Worm (Caenorhabditis elegans) whole organism, L3 larva: ENCODE data around the gene Y51H4A.1.

Experiments
- R02D3.7 ChIP-seq: fragments of 150-350 bp; optimal IDR thresholded peaks from 2 replicates; lab custom pipeline; 2014; ENCODE audit warnings: missing biosample characterization, missing genetic modification characterization
- ZK546.5 ChIP-seq: sonication (generic microtip); optimal IDR thresholded peaks from 2 replicates; lab custom pipeline; 2017; ENCODE audit warnings: missing biosample characterization, missing genetic modification characterization
- aly-2 ChIP-seq: fragments of 150-350 bp; optimal IDR thresholded peaks from 2 replicates; lab custom pipeline; 2014; ENCODE audit warnings: missing biosample characterization, missing genetic modification characterization
- ceh-16 ChIP-seq: sonication (generic microtip); optimal IDR thresholded peaks from 2 replicates; lab custom pipeline; 2017; ENCODE audit warnings: missing biosample characterization, missing genetic modification characterization
- ceh-28 ChIP-seq: fragments of 150-350 bp; optimal IDR thresholded peaks from 2 replicates; lab custom pipeline; 2014; ENCODE audit warnings: missing biosample characterization, missing genetic modification reagents, missing genetic modification characterization
- ceh-82 ChIP-seq: fragments of 150-350 bp; optimal IDR thresholded peaks from 2 replicates; lab custom pipeline; 2014; ENCODE audit warnings: missing biosample characterization, missing genetic modification characterization
- daf-12 ChIP-seq: fragments of 150-350 bp; optimal IDR thresholded peaks from 2 replicates; lab custom pipeline; 2014; ENCODE audit warnings: missing biosample characterization, missing genetic modification reagents, missing genetic modification characterization
- egl-27 ChIP-seq: sonication (generic microtip); optimal IDR thresholded peaks from 4 replicates; lab custom pipeline; 2017; ENCODE audit warnings: missing biosample characterization, missing genetic modification reagents, missing genetic modification characterization
- egl-5 ChIP-seq: fragments of 150-350 bp; optimal IDR thresholded peaks from 2 replicates; lab custom pipeline; 2017; ENCODE audit warnings: missing biosample characterization, missing genetic modification reagents, missing genetic modification characterization, inconsistent platforms
- elt-1 ChIP-seq: fragments of 150-350 bp; optimal IDR thresholded peaks from 2 replicates; lab custom pipeline; 2014; ENCODE audit warnings: missing biosample characterization, missing genetic modification characterization
- elt-2 ChIP-seq: sonication (generic microtip); optimal IDR thresholded peaks from 2 replicates; lab custom pipeline; 2016; ENCODE audit warnings: missing genetic modification reagents, mild to moderate bottlenecking, missing genetic modification characterization, missing compliant biosample characterization
- elt-3 ChIP-seq, 3 experiments: fragments of 150-350 bp in 1 of 3; sonication (generic microtip) in 2 of 3; optimal IDR thresholded peaks; 2 replicates in 2 of 3; 4 replicates in 1 of 3; lab custom pipeline; 2014 to 2017; ENCODE audit warnings: missing biosample characterization in 3 of 3, missing genetic modification characterization in 3 of 3
- eor-1 ChIP-seq, 2 experiments: fragments of 150-350 bp; optimal IDR thresholded peaks; 2 replicates each; lab custom pipeline; 2014 to 2018; ENCODE audit warnings: missing biosample characterization in 2 of 2, missing genetic modification characterization in 2 of 2
- fkh-10 ChIP-seq: sonication (generic microtip); optimal IDR thresholded peaks from 2 replicates; lab custom pipeline; 2017; ENCODE audit warnings: missing biosample characterization, missing genetic modification reagents, missing genetic modification characterization
- fkh-2 ChIP-seq: fragments of 150-350 bp; optimal IDR thresholded peaks from 2 replicates; lab custom pipeline; 2014; ENCODE audit warnings: missing biosample characterization, missing genetic modification reagents, missing genetic modification characterization
- fos-1 ChIP-seq: fragments of 150-350 bp; optimal IDR thresholded peaks from 2 replicates; lab custom pipeline; 2014; ENCODE audit warnings: missing biosample characterization, missing genetic modification characterization
- hmg-11 ChIP-seq: sonication (generic microtip); optimal IDR thresholded peaks from 2 replicates; lab custom pipeline; 2016; ENCODE audit warnings: missing genetic modification characterization, missing compliant biosample characterization
- jun-1 ChIP-seq: fragments of 150-350 bp; optimal IDR thresholded peaks from 2 replicates; lab custom pipeline; 2014; ENCODE audit warnings: missing biosample characterization, missing genetic modification reagents, missing genetic modification characterization
- lin-15B ChIP-seq: fragments of 150-350 bp; optimal IDR thresholded peaks from 2 replicates; lab custom pipeline; 2014; ENCODE audit warnings: missing biosample characterization, missing genetic modification characterization
- lin-39 ChIP-seq: fragments of 150-350 bp; optimal IDR thresholded peaks from 2 replicates; lab custom pipeline; 2018; ENCODE audit warnings: missing biosample characterization, missing genetic modification reagents, missing genetic modification characterization
- lsy-12 ChIP-seq: sonication (generic microtip); optimal IDR thresholded peaks from 2 replicates; lab custom pipeline; 2016; ENCODE audit warnings: mild to moderate bottlenecking, missing genetic modification characterization, missing compliant biosample characterization
- mdl-1 ChIP-seq: fragments of 150-350 bp; optimal IDR thresholded peaks from 2 replicates; lab custom pipeline; 2014; ENCODE audit warnings: missing biosample characterization, missing genetic modification characterization
- mml-1 ChIP-seq: fragments of 150-350 bp; sonication (generic microtip); optimal IDR thresholded peaks from 3 replicates; lab custom pipeline; 2014; ENCODE audit warnings: missing biosample characterization, missing genetic modification characterization
- nfya-1 ChIP-seq: sonication (generic microtip); optimal IDR thresholded peaks from 2 replicates; lab custom pipeline; 2017; ENCODE audit warnings: missing genetic modification characterization, mild to moderate bottlenecking, missing compliant biosample characterization, antibody characterized with exemption, moderate library complexity; ENCODE audit not compliant: insufficient read depth
- nhr-12 ChIP-seq: fragments of 150-350 bp; optimal IDR thresholded peaks from 2 replicates; lab custom pipeline; 2014; ENCODE audit warnings: missing biosample characterization, missing genetic modification characterization
- nhr-23 ChIP-seq: fragments of 150-350 bp; optimal IDR thresholded peaks from 2 replicates; lab custom pipeline; 2014; ENCODE audit warnings: missing biosample characterization, missing genetic modification reagents, missing genetic modification characterization
- nhr-25 ChIP-seq: sonication (generic microtip); optimal IDR thresholded peaks from 2 replicates; lab custom pipeline; 2017; ENCODE audit warnings: missing biosample characterization, missing genetic modification characterization
- nhr-28 ChIP-seq: fragments of 150-350 bp; optimal IDR thresholded peaks from 2 replicates; lab custom pipeline; 2014; ENCODE audit warnings: missing biosample characterization, missing genetic modification characterization
- nhr-43 ChIP-seq: sonication (generic microtip); optimal IDR thresholded peaks from 2 replicates; lab custom pipeline; 2016; ENCODE audit warnings: mild to moderate bottlenecking, missing genetic modification characterization, missing compliant biosample characterization; ENCODE audit not compliant: poor library complexity, severe bottlenecking
- nhr-76 ChIP-seq: fragments of 150-350 bp; sonication (generic microtip); optimal IDR thresholded peaks from 5 replicates; lab custom pipeline; 2014; ENCODE audit warnings: missing biosample characterization, missing genetic modification characterization
- nhr-77 ChIP-seq: fragments of 150-350 bp; optimal IDR thresholded peaks from 2 replicates; lab custom pipeline; 2014; ENCODE audit warnings: missing biosample characterization, missing genetic modification characterization
- pha-4 ChIP-seq: fragments of 150-350 bp; optimal IDR thresholded peaks from 2 replicates; lab custom pipeline; 2014; ENCODE audit warnings: missing biosample characterization, missing genetic modification reagents, missing genetic modification characterization
- pqm-1 ChIP-seq: fragments of 150-350 bp; optimal IDR thresholded peaks from 2 replicates; lab custom pipeline; 2017; ENCODE audit warnings: missing biosample characterization, missing genetic modification characterization, inconsistent platforms
- sea-2 ChIP-seq: fragments of 150-350 bp; sonication (generic microtip); optimal IDR thresholded peaks from 4 replicates; lab custom pipeline; 2014; ENCODE audit warnings: missing biosample characterization, missing genetic modification reagents, missing genetic modification characterization
- skn-1 ChIP-seq: fragments of 150-350 bp; optimal IDR thresholded peaks from 2 replicates; lab custom pipeline; 2014; ENCODE audit warnings: missing biosample characterization, missing genetic modification characterization
- snpc-4 ChIP-seq: fragments of 150-350 bp; optimal IDR thresholded peaks from 2 replicates; lab custom pipeline; 2014; ENCODE audit warnings: missing biosample characterization, missing genetic modification characterization
- tbx-2 ChIP-seq: sonication (generic microtip); optimal IDR thresholded peaks from 2 replicates; lab custom pipeline; 2016; ENCODE audit warnings: mild to moderate bottlenecking, missing genetic modification characterization, missing compliant biosample characterization
- unc-39 ChIP-seq: sonication (generic microtip); optimal IDR thresholded peaks from 4 replicates; lab custom pipeline; 2017; ENCODE audit warnings: missing biosample characterization, missing genetic modification characterization
- unc-62 ChIP-seq: fragments of 150-350 bp; sonication (generic microtip); optimal IDR thresholded peaks from 4 replicates; lab custom pipeline; 2014; ENCODE audit warnings: missing biosample characterization, missing genetic modification reagents, missing genetic modification characterization
- ztf-11 ChIP-seq: fragments of 150-350 bp; optimal IDR thresholded peaks from 2 replicates; lab custom pipeline; 2014; ENCODE audit warnings: missing biosample characterization, missing genetic modification characterization
- ztf-4 ChIP-seq: fragments of 150-350 bp; optimal IDR thresholded peaks from 2 replicates; lab custom pipeline; 2014; ENCODE audit warnings: missing biosample characterization, missing genetic modification characterization

Y51H4A.1 gene

ce11 chrIV:16501855-16502254 is 24.8 kb upstream of the Y51H4A.1 start (continued):
- TF ChIP-seq daf-12 (tag; lab: Kevin White, UChicago) (no peak), pqm-1 (peak; percentile 78), tbx-2 (no peak), pha-4 (peak; percentile 59), R02D3.7 (tag; lab: Kevin White, UChicago) (no peak)
- TF ChIP-seq, all 47 proteins: peak for 13

- TF ChIP-seq nhr-76 (tag; lab: Kevin White, UChicago) (no peak), unc-62 (GFP tag; lab: Kevin White, UChicago) (peak; percentile 67), nhr-77 (tag; lab: Kevin White, UChicago) (no peak), egl-5 (tag; lab: Kevin White, UChicago) (no peak), jun-1 (tag; lab: Kevin White, UChicago) (no peak), fkh-2 (no peak), ztf-4 (no peak), mml-1 (tag; lab: Kevin White, UChicago) (no peak), skn-1 (tag; lab: Kevin White, UChicago) (peak; percentile 33), elt-2 (no peak), snpc-4 (tag; lab: Kevin White, UChicago) (no peak), nhr-23 (peak; percentile 79), R02D3.7 (tag; lab: Kevin White, UChicago) (no peak), nhr-25 (peak; percentile 20), ztf-11 (no peak), tbx-2 (peak; percentile 65), aly-2 (tag; lab: Kevin White, UChicago) (no peak), nhr-12 (tag; lab: Kevin White, UChicago) (no peak), ceh-28 (peak; percentile 67), hmg-11 (tag; lab: Kevin White, UChicago) (no peak), fkh-10 (GFP tag; lab: Kevin White, UChicago) (no peak), egl-27 (no peak), pha-4 (no peak), lsy-12 (tag; lab: Kevin White, UChicago) (no peak), lin-39 (tag; lab: Kevin White, UChicago) (peak; percentile 64), sea-2 (GFP tag; lab: Kevin White, UChicago) (no peak), fos-1 (tag; lab: Kevin White, UChicago) (no peak), ceh-16 (tag; lab: Kevin White, UChicago) (no peak), elt-1 (tag; lab: Kevin White, UChicago) (no peak), eor-1 (tag; optimal IDR thresholded peaks at IDR 0.05; lab: Kevin White, UChicago) (no peak), ZK546.5 (tag; lab: Kevin White, UChicago) (no peak), nhr-43 (tag; lab: Kevin White, UChicago) (no peak), nfya-1 (tag; lab: Kevin White, UChicago) (peak; percentile 75), elt-3 (tag; optimal IDR thresholded peaks at IDR 0.05; lab: Kevin White, UChicago) (no peak)
- TF ChIP-seq, all 47 proteins: peak for 8
Observed at ce11 chrIV:16498031-16498442, 20.9 kb upstream of the Y51H4A.1 start.

ce11 chrIV:16496491-16496890 is 19.4 kb upstream of the Y51H4A.1 start:
- TF ChIP-seq lsy-12 (tag; lab: Kevin White, UChicago) (no peak), daf-12 (tag; lab: Kevin White, UChicago) (no peak), unc-62 (GFP tag; lab: Kevin White, UChicago) (no peak), jun-1 (tag; lab: Kevin White, UChicago) (no peak), egl-5 (tag; lab: Kevin White, UChicago) (peak; percentile 94), lin-39 (tag; lab: Kevin White, UChicago) (peak; percentile 45), nfya-1 (tag; lab: Kevin White, UChicago) (peak; percentile 25)

- TF ChIP-seq nhr-76 (tag; lab: Kevin White, UChicago), result no peak
- no peak for TF ChIP-seq unc-39 (tag; lab: Kevin White, UChicago)
- TF ChIP-seq mml-1 (tag; lab: Kevin White, UChicago), result no peak
- no peak for TF ChIP-seq lsy-12 (tag; lab: Kevin White, UChicago)
- no peak for TF ChIP-seq nhr-77 (tag; lab: Kevin White, UChicago)
- no peak for TF ChIP-seq elt-2
- no peak for TF ChIP-seq elt-1 (tag; lab: Kevin White, UChicago)
- TF ChIP-seq fos-1 (tag; lab: Kevin White, UChicago), result no peak
- no peak for TF ChIP-seq unc-62 (GFP tag; lab: Kevin White, UChicago)
- TF ChIP-seq ceh-82 (tag; lab: Kevin White, UChicago), result no peak
- no peak for TF ChIP-seq mdl-1 (tag; lab: Kevin White, UChicago)
- TF ChIP-seq nhr-12 (tag; lab: Kevin White, UChicago), result no peak
- no peak for TF ChIP-seq elt-3 (tag; optimal IDR thresholded peaks at IDR 0.05; lab: Kevin White, UChicago)
- TF ChIP-seq sea-2 (GFP tag; lab: Kevin White, UChicago), result no peak
- no peak for TF ChIP-seq ztf-11
- no peak for TF ChIP-seq nhr-28 (tag; lab: Kevin White, UChicago)
- TF ChIP-seq snpc-4 (tag; lab: Kevin White, UChicago), result no peak
- no peak for TF ChIP-seq lin-15B (tag; lab: Kevin White, UChicago)
- no peak for TF ChIP-seq pqm-1
- TF ChIP-seq pha-4, result no peak
Observed at ce11 chrIV:16494007-16494406, 16.9 kb upstream of the Y51H4A.1 start.
